Fruit fly (Drosophila melanogaster) whole organism, embryonic: ENCODE measurements around the gene bora.

Source experiments
- Awh ChIP-seq: fragments of 200-800 bp; sonication (Bioruptor generic); IDR thresholded peaks from 2 replicates; pipeline ENCODE4, ENCODE4 v1.3.6; 2022; ENCODE audit warnings: missing biosample characterization, missing genetic modification characterization
- BEAF-32 ChIP-seq: fragments of 200-800 bp; sonication (Bioruptor generic); optimal IDR thresholded peaks from 3 replicates; lab custom pipeline; 2017; ENCODE audit warnings: missing biosample characterization, missing genetic modification characterization, mild to moderate bottlenecking, moderate library complexity, missing genetic modification reagents
- CG10366 ChIP-seq: fragments of 200-800 bp; sonication (Bioruptor generic); IDR thresholded peaks from 2 replicates; pipeline ENCODE4 v1.3.6; 2022; ENCODE audit warnings: missing biosample characterization, missing genetic modification characterization
- CG11247 ChIP-seq: fragments of 200-800 bp; sonication (Bioruptor generic); IDR thresholded peaks from 2 replicates; pipeline ENCODE4 v1.3.6; 2022; ENCODE audit warnings: missing biosample characterization, missing genetic modification characterization
- CG1233 ChIP-seq: fragments of 200-800 bp; sonication (Bioruptor generic); optimal IDR thresholded peaks from 4 replicates; lab custom pipeline; 2018; ENCODE audit warnings: missing biosample characterization, mild to moderate bottlenecking, missing genetic modification characterization
- CG14710 ChIP-seq: fragments of 200-800 bp; sonication (Bioruptor generic); optimal IDR thresholded peaks from 3 replicates; lab custom pipeline; 2019; ENCODE audit warnings: missing biosample characterization, mild to moderate bottlenecking, missing genetic modification characterization, moderate library complexity
- CG1603 ChIP-seq: fragments of 200-800 bp; sonication (Bioruptor generic); optimal IDR thresholded peaks from 2 replicates; lab custom pipeline; 2019; ENCODE audit warnings: missing biosample characterization, mild to moderate bottlenecking, missing genetic modification characterization, moderate library complexity
- CG16779 ChIP-seq: fragments of 200-800 bp; sonication (Bioruptor generic); IDR thresholded peaks from 2 replicates; pipeline ENCODE4 v1.3.6; 2022; ENCODE audit warnings: missing biosample characterization, missing genetic modification characterization
- CG1832 ChIP-seq: fragments of 200-800 bp; sonication (Bioruptor generic); optimal IDR thresholded peaks from 2 replicates; lab custom pipeline; 2017; ENCODE audit warnings: missing biosample characterization, mild to moderate bottlenecking, missing genetic modification characterization, inconsistent platforms
- CG18476 ChIP-seq: fragments of 200-800 bp; sonication (Bioruptor generic); optimal IDR thresholded peaks from 2 replicates; lab custom pipeline; 2016; ENCODE audit warnings: missing biosample characterization, mild to moderate bottlenecking, missing genetic modification characterization
- CG2199 ChIP-seq: fragments of 200-800 bp; sonication (Bioruptor generic); IDR thresholded peaks from 3 replicates; pipeline ENCODE4 v1.3.6; 2022; ENCODE audit warnings: missing biosample characterization, missing genetic modification characterization
- CG2202 ChIP-seq: fragments of 200-800 bp; sonication (Bioruptor generic); optimal IDR thresholded peaks from 2 replicates; lab custom pipeline; 2018; ENCODE audit warnings: missing biosample characterization, mild to moderate bottlenecking, missing genetic modification characterization
- CG3065 ChIP-seq: fragments of 200-800 bp; sonication (Bioruptor generic); optimal IDR thresholded peaks from 2 replicates; lab custom pipeline; 2016; ENCODE audit warnings: missing biosample characterization, missing genetic modification characterization
- CG31365 ChIP-seq: fragments of 200-800 bp; sonication (Bioruptor generic); optimal IDR thresholded peaks from 2 replicates; lab custom pipeline; 2018; ENCODE audit warnings: missing biosample characterization, mild to moderate bottlenecking, missing genetic modification characterization
- CG31441 ChIP-seq: fragments of 200-800 bp; sonication (Bioruptor generic); IDR thresholded peaks from 2 replicates; pipeline ENCODE4 v1.3.6; 2022; ENCODE audit warnings: missing biosample characterization, missing genetic modification characterization
- CG34224 ChIP-seq: fragments of 200-800 bp; sonication (Bioruptor generic); IDR thresholded peaks from 3 replicates; pipeline ENCODE4 v1.3.6; 2022; ENCODE audit warnings: missing biosample characterization, missing genetic modification characterization; ENCODE audit not compliant: partially characterized antibody
- CG4360 ChIP-seq: fragments of 200-800 bp; sonication (Bioruptor generic); IDR thresholded peaks from 2 replicates; pipeline ENCODE4 v1.3.6; 2022; ENCODE audit warnings: missing biosample characterization, missing genetic modification characterization
- CG5180 ChIP-seq: fragments of 200-800 bp; sonication (Bioruptor generic); optimal IDR thresholded peaks from 3 replicates; lab custom pipeline; 2017; ENCODE audit warnings: missing biosample characterization, missing genetic modification characterization, mild to moderate bottlenecking, moderate library complexity, missing genetic modification reagents
- CG5953 ChIP-seq: fragments of 200-800 bp; sonication (Bioruptor generic); IDR thresholded peaks from 2 replicates; pipeline ENCODE4 v1.3.6; 2022; ENCODE audit warnings: missing biosample characterization, missing genetic modification characterization
- CG6654 ChIP-seq: fragments of 200-800 bp; sonication (Bioruptor generic); optimal IDR thresholded peaks from 2 replicates; lab custom pipeline; 2017; ENCODE audit warnings: missing biosample characterization, mild to moderate bottlenecking, missing genetic modification characterization
- CG8290 ChIP-seq, 3 experiments: fragments of 200-800 bp; sonication (Bioruptor generic); optimal IDR thresholded peaks; 2 replicates each; lab custom pipeline; 2016 to 2019; ENCODE audit warnings: missing biosample characterization in 3 of 3, missing genetic modification characterization in 3 of 3, mild to moderate bottlenecking in 2 of 3, moderate library complexity in 1 of 3
- Drgx ChIP-seq: fragments of 200-800 bp; sonication (Bioruptor generic); IDR thresholded peaks from 2 replicates; pipeline ENCODE4 v1.3.6; 2022; ENCODE audit warnings: missing biosample characterization, missing genetic modification characterization
- HLH54F ChIP-seq: fragments of 200-800 bp; sonication (Bioruptor generic); optimal IDR thresholded peaks from 3 replicates; lab custom pipeline; 2016; ENCODE audit warnings: missing biosample characterization, missing genetic modification characterization
- Ravus ChIP-seq: fragments of 200-800 bp; sonication (Bioruptor generic); IDR thresholded peaks from 2 replicates; pipeline ENCODE4 v1.3.6; 2022; ENCODE audit warnings: missing biosample characterization, missing genetic modification characterization
- Scr ChIP-seq: fragments of 200-800 bp; sonication (Bioruptor generic); IDR thresholded peaks from 2 replicates; pipeline ENCODE4 v1.3.6; 2022; ENCODE audit warnings: missing biosample characterization, missing genetic modification characterization; ENCODE audit not compliant: partially characterized antibody
- Trl ChIP-seq, 3 experiments: fragments of >200 bp in 2 of 3; fragments of 200-800 bp in 1 of 3; sonication (Bioruptor generic) in 1 of 3; optimal IDR thresholded peaks; 2 replicates in 1 of 3; 3 replicates in 2 of 3; lab custom pipeline; 2016 to 2017; ENCODE audit warnings: missing biosample characterization in 1 of 3, missing genetic modification characterization in 1 of 3
- YL-1 ChIP-seq: fragments of 200-800 bp; sonication (Bioruptor generic); optimal IDR thresholded peaks from 3 replicates; lab custom pipeline; 2017; ENCODE audit warnings: missing biosample characterization, mild to moderate bottlenecking, missing genetic modification characterization
- ac ChIP-seq: fragments of 200-800 bp; sonication (Bioruptor generic); optimal IDR thresholded peaks from 3 replicates; lab custom pipeline; 2017; ENCODE audit warnings: missing biosample characterization, mild to moderate bottlenecking, missing genetic modification characterization
- chm ChIP-seq: fragments of 200-800 bp; sonication (Bioruptor generic); IDR thresholded peaks from 2 replicates; pipeline ENCODE4 v1.3.6; 2022; ENCODE audit warnings: missing biosample characterization, missing genetic modification characterization
- ci ChIP-seq: fragments of 200-800 bp; sonication (Bioruptor generic); IDR thresholded peaks from 3 replicates; pipeline ENCODE4 v1.3.6; 2022; ENCODE audit warnings: missing biosample characterization, missing genetic modification characterization
- dimm ChIP-seq: fragments of 200-800 bp; sonication (Bioruptor generic); IDR thresholded peaks from 2 replicates; pipeline ENCODE4 v1.3.6; 2022; ENCODE audit warnings: missing biosample characterization, missing genetic modification characterization
- dpn ChIP-seq, 2 experiments: fragments of 200-800 bp; sonication (Bioruptor generic); optimal IDR thresholded peaks; 3 replicates each; lab custom pipeline; 2016; ENCODE audit warnings: missing biosample characterization in 2 of 2, missing genetic modification characterization in 2 of 2
- dysf ChIP-seq: fragments of 200-800 bp; sonication (Bioruptor generic); IDR thresholded peaks from 3 replicates; pipeline ENCODE4 v1.3.6; 2022; ENCODE audit warnings: missing biosample characterization, missing genetic modification characterization
- emc ChIP-seq: fragments of 200-800 bp; sonication (Bioruptor generic); optimal IDR thresholded peaks from 2 replicates; lab custom pipeline; 2016; ENCODE audit warnings: missing biosample characterization, missing genetic modification characterization
- hbn ChIP-seq: fragments of 200-800 bp; sonication (Bioruptor generic); IDR thresholded peaks from 2 replicates; pipeline ENCODE4 v1.3.6; 2022; ENCODE audit warnings: missing biosample characterization, missing genetic modification characterization; ENCODE audit not compliant: partially characterized antibody
- jing ChIP-seq: fragments of 200-800 bp; sonication (Bioruptor generic); optimal IDR thresholded peaks from 2 replicates; lab custom pipeline; 2018; ENCODE audit warnings: missing biosample characterization, mild to moderate bottlenecking, missing genetic modification characterization
- ken ChIP-seq: fragments of 200-800 bp; sonication (Bioruptor generic); IDR thresholded peaks from 3 replicates; pipeline ENCODE4 v1.3.6; 2022; ENCODE audit warnings: missing biosample characterization, missing genetic modification characterization
- knrl ChIP-seq: fragments of 200-800 bp; sonication (Bioruptor generic); IDR thresholded peaks from 3 replicates; pipeline ENCODE4 v1.3.6; 2022; ENCODE audit warnings: missing biosample characterization, missing genetic modification characterization; ENCODE audit not compliant: partially characterized antibody
- pita ChIP-seq: fragments of 200-800 bp; sonication (Bioruptor generic); optimal IDR thresholded peaks from 2 replicates; lab custom pipeline; 2017; ENCODE audit warnings: missing biosample characterization, mild to moderate bottlenecking, missing genetic modification characterization
- sd ChIP-seq: fragments of 200-800 bp; sonication (Bioruptor generic); optimal IDR thresholded peaks from 3 replicates; lab custom pipeline; 2018; ENCODE audit warnings: missing biosample characterization, mild to moderate bottlenecking, missing genetic modification characterization, moderate library complexity
- sens ChIP-seq: fragments of 200-800 bp; sonication (Bioruptor generic); peaks from one replicate; lab custom pipeline; 2016; ENCODE audit warnings: missing biosample characterization, missing genetic modification characterization
- sob ChIP-seq: fragments of 200-800 bp; sonication (Bioruptor generic); IDR thresholded peaks from 2 replicates; pipeline ENCODE4 v1.3.6; 2022; ENCODE audit warnings: missing biosample characterization, missing genetic modification characterization
- tll ChIP-seq, 2 experiments: fragments of 200-800 bp in 1 of 2; fragments of >200 bp in 1 of 2; sonication (Bioruptor generic) in 1 of 2; optimal IDR thresholded peaks; 2 replicates each; lab custom pipeline; 2017 to 2019; ENCODE audit warnings: missing biosample characterization in 2 of 2, missing genetic modification characterization in 2 of 2, mild to moderate bottlenecking in 1 of 2, moderate library complexity in 1 of 2
- tna ChIP-seq: fragments of 200-800 bp; sonication (Bioruptor generic); IDR thresholded peaks from 2 replicates; pipeline ENCODE4 v1.3.6; 2022; ENCODE audit warnings: missing biosample characterization, missing genetic modification characterization; ENCODE audit not compliant: partially characterized antibody
- unc-4 ChIP-seq: fragments of 200-800 bp; sonication (Bioruptor generic); IDR thresholded peaks from 2 replicates; pipeline ENCODE4 v1.3.6; 2022; ENCODE audit warnings: missing biosample characterization, missing genetic modification characterization; ENCODE audit not compliant: partially characterized antibody
- yki ChIP-seq: fragments of >200 bp; optimal IDR thresholded peaks from 3 replicates; lab custom pipeline; 2018

bora gene

DNA sequence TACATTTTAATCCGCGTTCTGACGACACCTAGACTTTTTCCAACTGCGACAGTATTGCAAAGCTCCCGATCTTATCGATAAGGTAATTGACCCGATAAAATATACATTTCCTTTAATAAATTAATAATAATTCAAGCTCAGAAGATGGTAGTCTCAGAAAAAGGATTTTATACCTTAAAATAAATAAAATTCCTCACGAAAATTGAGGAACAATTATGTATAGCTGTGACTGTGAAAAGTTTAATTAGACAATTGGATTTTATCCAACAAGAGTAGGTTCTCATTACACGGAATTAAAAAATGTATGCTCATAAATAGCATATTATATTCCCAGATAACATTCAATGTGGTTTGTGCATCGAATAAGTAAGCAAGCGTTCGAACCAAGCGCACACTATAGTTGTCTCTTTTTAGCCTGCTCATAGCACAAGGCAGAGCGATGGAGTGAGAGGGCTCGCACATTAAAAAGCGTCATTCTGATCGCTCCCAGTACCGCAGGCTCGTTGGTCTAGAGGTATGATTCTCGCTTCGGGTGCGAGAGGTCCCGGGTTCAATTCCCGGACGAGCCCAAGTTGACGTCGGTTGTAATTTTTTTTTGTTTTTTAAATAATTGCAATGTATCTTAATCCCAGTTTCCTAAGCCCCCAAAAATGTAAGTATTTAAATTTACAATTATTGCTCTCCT, 4.5 kb upstream of the bora start, which contains the start of the genes CG13380 and CG4174 (continued):
- TF ChIP-seq dpn (GFP tag; optimal IDR thresholded peaks at IDR 0.05; lab: Kevin White, UChicago) (peak in 1 of 2 experiments; percentile 21), CG1603 (tag; lab: Kevin White, UChicago) (peak; percentile 61), CG5953 (GFP tag; lab: Robert Waterston, UW) (peak; percentile 41; the same call in 1 of the 2 replicates), CG10366 (GFP tag; lab: Robert Waterston, UW) (0 out of 2 replicates have a peak, but pooled peaks have one; percentile 7), tna (peak; percentile 92), CG2199 (GFP tag; lab: Robert Waterston, UW) (peak; percentile 97), knrl (GFP tag; lab: Robert Waterston, UW) (peak; percentile 73), hbn (GFP tag; lab: Robert Waterston, UW) (peak; percentile 54), sob (GFP tag; lab: Robert Waterston, UW) (0 out of 2 replicates have a peak, but pooled peaks have one; percentile 30), emc (GFP tag; lab: Kevin White, UChicago) (no peak), CG18476 (GFP tag; lab: Kevin White, UChicago) (no peak), CG5180 (GFP tag; lab: Kevin White, UChicago) (no peak), CG1832 (peak; percentile 77), CG34224 (GFP tag; lab: Robert Waterston, UW) (peak; percentile 78), ken (GFP tag; lab: Robert Waterston, UW) (no peak), dysf (GFP tag; lab: Robert Waterston, UW) (0 out of 3 replicates have a peak, but pooled peaks have one; percentile 13), Scr (GFP tag; lab: Robert Waterston, UW) (peak; percentile 73), Ravus (no peak), CG16779 (0 out of 2 replicates have a peak, but pooled peaks have one; percentile 32), unc-4 (GFP tag; lab: Robert Waterston, UW) (peak; percentile 52; the same call in 1 of the 2 replicates), chm (GFP tag; lab: Robert Waterston, UW) (peak; percentile 73), Awh (GFP tag; lab: Robert Waterston, UW) (0 out of 2 replicates have a peak, but pooled peaks have one; percentile 15), pita (GFP tag; lab: Kevin White, UChicago) (peak; percentile 84), CG4360 (GFP tag; lab: Robert Waterston, UW) (peak; percentile 27; the same call in 1 of the 2 replicates), CG1233 (GFP tag; lab: Kevin White, UChicago) (peak; percentile 21), CG11247 (GFP tag; lab: Robert Waterston, UW) (peak; percentile 12; the same call in 1 of the 2 replicates), tll (GFP tag; optimal IDR thresholded peaks at IDR 0.05; lab: Kevin White, UChicago) (peak in 1 of 2 experiments; percentile 35), CG31365 (tag; lab: Kevin White, UChicago) (peak; percentile 48), sens (GFP tag; lab: Kevin White, UChicago) (peak; percentile 81), CG8290 (GFP tag; optimal IDR thresholded peaks at IDR 0.05; lab: Kevin White, UChicago) (peak; percentile 58), CG8290 (tag; optimal IDR thresholded peaks at IDR 0.05; lab: Kevin White, UChicago) (no peak), BEAF-32 (GFP tag; lab: Kevin White, UChicago) (peak; percentile 20)

DNA sequence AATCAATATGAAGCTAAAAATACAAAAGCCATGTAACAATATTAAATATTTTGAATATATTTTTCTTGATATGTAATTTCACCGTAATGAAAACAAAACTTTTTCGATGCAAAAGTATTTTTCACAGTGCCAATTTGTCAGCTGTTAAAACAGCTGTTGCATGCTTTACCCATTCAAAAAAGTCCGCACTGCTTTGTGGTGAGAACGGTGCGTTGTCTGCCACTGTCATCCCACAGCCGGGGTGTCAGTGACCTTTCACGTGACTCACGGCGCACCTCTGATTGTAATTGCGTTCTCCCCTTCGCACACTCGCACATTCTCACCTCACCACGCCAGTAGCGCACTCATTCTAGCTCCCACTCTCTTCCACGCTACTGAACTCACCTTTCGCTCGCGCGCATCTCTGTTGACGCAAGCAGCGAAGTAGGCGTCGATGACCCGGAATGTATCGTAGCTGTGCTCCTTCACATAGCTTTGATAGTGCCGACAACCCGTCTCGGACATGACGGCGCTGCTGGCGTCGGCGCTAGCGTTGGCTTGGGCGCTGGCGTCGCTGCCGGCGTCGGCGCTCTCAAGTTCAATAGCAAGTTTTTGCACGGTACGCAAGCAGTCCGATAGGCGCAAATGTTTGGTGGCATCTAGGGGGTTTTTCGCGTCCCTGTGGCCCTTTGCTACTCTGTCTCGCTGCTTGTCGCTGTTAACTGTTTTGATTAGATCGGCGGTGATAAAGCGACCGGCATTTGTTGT, 1.3 kb upstream of the bora start:
- TF ChIP-seq ci (GFP tag; lab: Robert Waterston, UW), result peak; percentile 38; the same call in 2 of the 3 replicates
- TF ChIP-seq CG31441 (GFP tag; lab: Robert Waterston, UW), result peak; percentile 49
- TF ChIP-seq dimm (GFP tag; lab: Robert Waterston, UW), result no peak
- no peak for TF ChIP-seq YL-1
- TF ChIP-seq CG3065 (GFP tag; lab: Kevin White, UChicago), result no peak
- TF ChIP-seq jing, result no peak
- peak; percentile 90 for TF ChIP-seq sd (tag; lab: Kevin White, UChicago)
- TF ChIP-seq yki (lab: Kevin White, UChicago), result no peak
- peak; percentile 19 for TF ChIP-seq Drgx (GFP tag; lab: Robert Waterston, UW)
- TF ChIP-seq HLH54F, result peak; percentile 57
- TF ChIP-seq CG6654 (GFP tag; lab: Kevin White, UChicago), result no peak
- TF ChIP-seq Trl (optimal IDR thresholded peaks at IDR 0.05; lab: Kevin White, UChicago), result peak; percentile 58 to 68
- TF ChIP-seq Trl (GFP tag; optimal IDR thresholded peaks at IDR 0.05; lab: Kevin White, UChicago), result peak; percentile 56
- peak; percentile 47 for TF ChIP-seq CG14710 (tag; lab: Kevin White, UChicago)
- peak; percentile 44 for TF ChIP-seq CG1603 (tag; lab: Kevin White, UChicago)
- TF ChIP-seq ac (GFP tag; lab: Kevin White, UChicago), result peak; percentile 55
- peak; percentile 13 for TF ChIP-seq CG2202 (tag; lab: Kevin White, UChicago)
